Worm (Caenorhabditis elegans) whole organism, L4 larva: ENCODE measurements around the gene Y80D4G.2.

Source experiments
- F10B5.3 ChIP-seq: sonication (generic microtip); optimal IDR thresholded peaks from 2 replicates; lab custom pipeline; 2016; ENCODE audit warnings: mild to moderate bottlenecking, missing genetic modification characterization, missing compliant biosample characterization
- F44E2.7 ChIP-seq: fragments of 200-800 bp; sonication (Bioruptor generic); IDR thresholded peaks from 2 replicates; pipeline ENCODE4 v2.1.2; 2022; ENCODE audit warnings: missing genetic modification characterization, missing compliant biosample characterization
- Y75B8A.6 ChIP-seq: fragments of 200-800 bp; sonication (Bioruptor generic); IDR thresholded peaks from 2 replicates; pipeline ENCODE4 v1.3.6; 2022; ENCODE audit warnings: missing genetic modification reagents, missing genetic modification characterization, missing compliant biosample characterization
- aly-2 ChIP-seq: sonication (generic microtip); optimal IDR thresholded peaks from 2 replicates; lab custom pipeline; 2018; ENCODE audit warnings: missing biosample characterization, missing genetic modification characterization
- arid-1 ChIP-seq: fragments of 200-800 bp; sonication (Bioruptor generic); conservative IDR thresholded peaks from 2 replicates; pipeline ENCODE4 v1.3.6; 2022; ENCODE audit warnings: missing genetic modification reagents, missing genetic modification characterization, missing compliant biosample characterization
- ceh-82 ChIP-seq: sonication (generic microtip); optimal IDR thresholded peaks from 2 replicates; lab custom pipeline; 2017; ENCODE audit warnings: missing biosample characterization, missing genetic modification characterization
- ctbp-1 ChIP-seq: fragments of 200-800 bp; sonication (Bioruptor generic); IDR thresholded peaks from 2 replicates; pipeline ENCODE4 v1.3.6; 2022; ENCODE audit warnings: missing genetic modification reagents, missing genetic modification characterization, missing compliant biosample characterization
- daf-19 ChIP-seq: fragments of 200-800 bp; sonication (Bioruptor generic); conservative IDR thresholded peaks from 2 replicates; pipeline ENCODE4 v1.3.6; 2022; ENCODE audit warnings: missing genetic modification characterization, missing compliant biosample characterization
- dmd-6 ChIP-seq: fragments of 200-800 bp; sonication (Bioruptor generic); IDR thresholded peaks from 2 replicates; pipeline ENCODE4 v1.3.6; 2022; ENCODE audit warnings: missing genetic modification reagents, missing genetic modification characterization, missing compliant biosample characterization
- dpl-1 ChIP-seq: fragments of 150-350 bp; optimal IDR thresholded peaks from 2 replicates; lab custom pipeline; 2014; ENCODE audit warnings: missing biosample characterization, missing genetic modification reagents, missing genetic modification characterization
- gei-8 ChIP-seq: fragments of 200-800 bp; sonication (Bioruptor generic); optimal IDR thresholded peaks from 2 replicates; lab custom pipeline; 2018; ENCODE audit warnings: mild to moderate bottlenecking, missing genetic modification characterization, missing compliant biosample characterization
- hif-1 ChIP-seq, 2 experiments: sonication (generic microtip); optimal IDR thresholded peaks; 2 replicates each; lab custom pipeline; 2016 to 2017; ENCODE audit warnings: missing compliant biosample characterization in 2 of 2, missing genetic modification characterization in 2 of 2, missing genetic modification reagents in 2 of 2, missing genotype in 2 of 2, mild to moderate bottlenecking in 1 of 2
- hmg-1.1 ChIP-seq: fragments of 200-800 bp; sonication (Bioruptor generic); IDR thresholded peaks from 2 replicates; pipeline ENCODE4 v1.3.6; 2022; ENCODE audit warnings: missing genetic modification reagents, missing genetic modification characterization, missing compliant biosample characterization
- lim-7 ChIP-seq: fragments of 200-800 bp; sonication (Bioruptor generic); IDR thresholded peaks from 2 replicates; pipeline ENCODE4 v1.3.6; 2022; ENCODE audit warnings: missing genetic modification characterization, missing compliant biosample characterization
- lin-1 ChIP-seq: fragments of 200-800 bp; sonication (Bioruptor generic); IDR thresholded peaks from 2 replicates; pipeline ENCODE4 v1.3.6; 2022; ENCODE audit warnings: missing genetic modification reagents, missing genetic modification characterization, missing compliant biosample characterization
- lin-13 ChIP-seq: fragments of 150-350 bp; optimal IDR thresholded peaks from 2 replicates; lab custom pipeline; 2014; ENCODE audit warnings: missing biosample characterization, missing genetic modification reagents, missing genetic modification characterization
- lin-15B ChIP-seq: fragments of 150-350 bp; sonication (generic microtip); optimal IDR thresholded peaks from 3 replicates; lab custom pipeline; 2014; ENCODE audit warnings: missing biosample characterization, missing genetic modification characterization
- lin-39 ChIP-seq: fragments of 150-350 bp; optimal IDR thresholded peaks from 2 replicates; lab custom pipeline; 2014; ENCODE audit warnings: missing biosample characterization, missing genetic modification reagents, missing genetic modification characterization
- lir-3 ChIP-seq: sonication (generic microtip); optimal IDR thresholded peaks from 2 replicates; lab custom pipeline; 2016; ENCODE audit warnings: mild to moderate bottlenecking, missing genetic modification characterization, missing compliant biosample characterization
- lsy-2 ChIP-seq, 2 experiments: fragments of 150-350 bp in 1 of 2; sonication (generic microtip) in 1 of 2; optimal IDR thresholded peaks; 2 replicates each; lab custom pipeline; 2014 to 2017; ENCODE audit warnings: missing biosample characterization in 2 of 2, missing genetic modification characterization in 2 of 2
- madf-5 ChIP-seq, 2 experiments: fragments of 200-800 bp; sonication (Bioruptor generic); IDR thresholded peaks; 2 replicates each; pipeline ENCODE4 v1.3.6; 2022; ENCODE audit warnings: missing compliant biosample characterization in 2 of 2, missing genetic modification characterization in 2 of 2
- mdl-1 ChIP-seq, 2 experiments: fragments of 150-350 bp in 1 of 2; sonication (generic microtip) in 1 of 2; optimal IDR thresholded peaks; 2 replicates each; lab custom pipeline; 2014 to 2017; ENCODE audit warnings: missing biosample characterization in 2 of 2, missing genetic modification characterization in 2 of 2
- mxl-3 ChIP-seq: fragments of 200-800 bp; sonication (Bioruptor generic); optimal IDR thresholded peaks from 2 replicates; lab custom pipeline; 2018; ENCODE audit warnings: mild to moderate bottlenecking, missing genetic modification characterization, missing compliant biosample characterization
- nhr-102 ChIP-seq: sonication (generic microtip); optimal IDR thresholded peaks from 2 replicates; lab custom pipeline; 2016; ENCODE audit warnings: mild to moderate bottlenecking, missing genetic modification characterization, moderate library complexity, missing compliant biosample characterization
- nhr-11 ChIP-seq: fragments of 150-350 bp; optimal IDR thresholded peaks from 2 replicates; lab custom pipeline; 2014; ENCODE audit warnings: missing biosample characterization, missing genetic modification characterization
- nhr-237 ChIP-seq: sonication (generic microtip); optimal IDR thresholded peaks from 2 replicates; lab custom pipeline; 2017; ENCODE audit warnings: missing biosample characterization, missing genetic modification characterization
- nhr-25 ChIP-seq: sonication (generic microtip); optimal IDR thresholded peaks from 2 replicates; lab custom pipeline; 2017; ENCODE audit warnings: missing genetic modification characterization, mild to moderate bottlenecking, missing compliant biosample characterization, antibody characterized with exemption, moderate library complexity, borderline replicate concordance; ENCODE audit not compliant: insufficient read depth
- nhr-28 ChIP-seq: fragments of 150-350 bp; optimal IDR thresholded peaks from 2 replicates; lab custom pipeline; 2014; ENCODE audit warnings: missing biosample characterization, missing genetic modification characterization
- nhr-42 ChIP-seq: fragments of 200-800 bp; sonication (Bioruptor generic); IDR thresholded peaks from 2 replicates; pipeline ENCODE4 v1.3.6; 2022; ENCODE audit warnings: missing genetic modification characterization, missing compliant biosample characterization
- nhr-76 ChIP-seq: fragments of 150-350 bp; optimal IDR thresholded peaks from 2 replicates; lab custom pipeline; 2014; ENCODE audit warnings: missing biosample characterization, missing genetic modification characterization
- php-3 ChIP-seq: fragments of 200-800 bp; sonication (Bioruptor generic); IDR thresholded peaks from 2 replicates; pipeline ENCODE4 v1.3.6; 2022; ENCODE audit warnings: missing genetic modification reagents, missing genetic modification characterization, missing compliant biosample characterization
- pqm-1 ChIP-seq: sonication (generic microtip); optimal IDR thresholded peaks from 2 replicates; lab custom pipeline; 2017; ENCODE audit warnings: missing biosample characterization, missing genetic modification characterization
- saeg-2 ChIP-seq: fragments of 200-800 bp; sonication (Bioruptor generic); IDR thresholded peaks from 2 replicates; pipeline ENCODE4 v1.3.6; 2022; ENCODE audit warnings: missing genetic modification reagents, missing genetic modification characterization, missing compliant biosample characterization
- snpc-1.2 ChIP-seq: fragments of 200-800 bp; sonication (Bioruptor generic); IDR thresholded peaks from 2 replicates; pipeline ENCODE4 v1.3.6; 2022; ENCODE audit warnings: missing genetic modification reagents, missing genetic modification characterization, missing compliant biosample characterization
- tra-1 ChIP-seq: fragments of 200-800 bp; sonication (Bioruptor generic); IDR thresholded peaks from 2 replicates; pipeline ENCODE4 v1.3.6; 2022; ENCODE audit warnings: missing genetic modification reagents, missing genetic modification characterization, missing compliant biosample characterization
- unc-62 ChIP-seq, 3 experiments: fragments of 150-350 bp in 1 of 3; sonication (generic microtip); optimal IDR thresholded peaks in 2 of 3; peaks in 1 of 3; 1 replicate in 1 of 3; 2 replicates in 2 of 3; lab custom pipeline; 2014 to 2017; ENCODE audit warnings: missing biosample characterization in 3 of 3, missing genetic modification characterization in 3 of 3, missing genetic modification reagents in 3 of 3, missing genotype in 1 of 3
- zfp-3 ChIP-seq: fragments of 200-800 bp; sonication (Bioruptor generic); conservative IDR thresholded peaks from 2 replicates; pipeline ENCODE4 v1.3.6; 2022; ENCODE audit warnings: missing genetic modification reagents, missing genetic modification characterization, missing compliant biosample characterization

Gene Y80D4G.2

DNA sequence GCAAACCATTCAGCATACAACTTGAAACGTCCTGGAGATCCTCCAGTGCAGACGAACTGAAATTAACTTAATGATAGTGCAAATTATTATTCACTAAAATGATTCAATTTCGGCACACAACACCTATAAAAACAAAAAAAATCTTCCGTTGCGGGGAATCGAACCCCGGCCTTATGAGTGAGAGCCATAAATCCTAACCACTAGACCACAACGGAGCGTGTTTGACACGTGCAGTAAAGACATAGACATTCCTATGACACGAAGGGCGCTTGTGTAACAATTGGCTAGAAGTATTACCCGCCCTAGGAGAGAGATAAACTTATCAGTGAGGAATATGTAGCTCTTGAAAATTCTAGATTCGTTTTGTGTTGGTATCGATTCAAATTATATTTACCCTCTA lies 47.6 kb upstream of the Y80D4G.2 start (continued):
- TF ChIP-seq hmg-1.1 (GFP tag; lab: Robert Waterston, UW) (peak; percentile 65), mxl-3 (GFP tag; lab: Kevin White, UChicago) (peak; percentile 74), hif-1 (tag; optimal IDR thresholded peaks at IDR 0.05; lab: Kevin White, UChicago) (peak in 1 of 2 experiments; percentile 39), lin-1 (GFP tag; lab: Robert Waterston, UW) (peak; percentile 73; the same call in 1 of the 2 replicates), snpc-1.2 (GFP tag; lab: Robert Waterston, UW) (peak; percentile 62), arid-1 (GFP tag; lab: Robert Waterston, UW) (peak; percentile 74), zfp-3 (GFP tag; lab: Robert Waterston, UW) (0 out of 2 replicates have a peak, but pooled peaks have one; percentile 41), lin-39 (tag; lab: Kevin White, UChicago) (no peak), nhr-237 (tag; lab: Kevin White, UChicago) (no peak), daf-19 (GFP tag; lab: Robert Waterston, UW) (peak; percentile 79; the same call in 1 of the 2 replicates), php-3 (peak; percentile 77), Y75B8A.6 (GFP tag; lab: Robert Waterston, UW) (0 out of 2 replicates have a peak, but pooled peaks have one; percentile 59), nhr-42 (GFP tag; lab: Robert Waterston, UW) (0 out of 2 replicates have a peak, but pooled peaks have one; percentile 61), lin-15B (tag; lab: Kevin White, UChicago) (no peak), F44E2.7 (GFP tag; lab: Robert Waterston, UW) (no peak), dpl-1 (GFP tag; lab: Kevin White, UChicago) (peak; percentile 3), lsy-2 (tag; optimal IDR thresholded peaks at IDR 0.05; lab: Kevin White, UChicago) (peak in 1 of 2 experiments; percentile 57), mdl-1 (tag; optimal IDR thresholded peaks at IDR 0.05; lab: Kevin White, UChicago) (peak in 1 of 2 experiments; percentile 92), gei-8 (GFP tag; lab: Kevin White, UChicago) (peak; percentile 46), dmd-6 (GFP tag; lab: Robert Waterston, UW) (peak; percentile 49), pqm-1 (tag; lab: Kevin White, UChicago) (no peak), ceh-82 (tag; lab: Kevin White, UChicago) (no peak), nhr-11 (tag; lab: Kevin White, UChicago) (peak; percentile 32), lim-7 (GFP tag; lab: Robert Waterston, UW) (peak; percentile 86), tra-1 (GFP tag; lab: Robert Waterston, UW) (peak; percentile 67), ctbp-1 (GFP tag; lab: Robert Waterston, UW) (peak; percentile 60; the same call in 1 of the 2 replicates), aly-2 (tag; lab: Kevin White, UChicago) (no peak), saeg-2 (no peak), madf-5 (GFP tag; IDR thresholded peaks at IDR 0.05; lab: Robert Waterston, UW) (0 out of 4 replicates have a peak, but pooled peaks of 1 of the 2 experiments have one; percentile 70)

- TF ChIP-seq dpl-1 (GFP tag; lab: Kevin White, UChicago) = no peak
- TF ChIP-seq lir-3 (tag; lab: Kevin White, UChicago) = no peak
- TF ChIP-seq unc-62 (GFP tag; optimal IDR thresholded peaks at IDR 0.05 in 1 of 2; lab: Kevin White, UChicago) = peak in 1 of 2 experiments; percentile 91
- no peak for TF ChIP-seq unc-62 (tag; optimal IDR thresholded peaks at IDR 0.05; lab: Kevin White, UChicago)
Observed at ce11 chrIII:7641337-7641736, 47.0 kb upstream of the Y80D4G.2 start.

- no peak for TF ChIP-seq hmg-1.1 (GFP tag; lab: Robert Waterston, UW)
- TF ChIP-seq F10B5.3 (tag; lab: Kevin White, UChicago) = no peak
Observed at ce11 chrIII:7625086-7625485, 30.7 kb upstream of the Y80D4G.2 start, which contains the start of gene fbn-1. fbn-1 (plus strand) TSS chrIII:7625386.

- TF ChIP-seq lin-13 (GFP tag; lab: Kevin White, UChicago) = no peak
- TF ChIP-seq nhr-28 (tag; lab: Kevin White, UChicago) = peak; percentile 2
- TF ChIP-seq nhr-76 (tag; lab: Kevin White, UChicago) = no peak
- peak; percentile 90 for TF ChIP-seq nhr-25 (tag; lab: Kevin White, UChicago)
- TF ChIP-seq nhr-102 (tag; lab: Kevin White, UChicago) = no peak
Observed at ce11 chrIII:7622922-7623321, 28.5 kb upstream of the Y80D4G.2 start.
